Worm (Caenorhabditis elegans) whole organism, L2 larva: ENCODE data around the gene irld-11.

Experiments used
- C34F6.9 ChIP-seq: fragments of 150-350 bp; optimal IDR thresholded peaks from 2 replicates; lab custom pipeline; 2014; ENCODE audit warnings: missing biosample characterization, missing genetic modification characterization
- blmp-1 ChIP-seq: sonication (generic microtip); optimal IDR thresholded peaks from 2 replicates; lab custom pipeline; 2017; ENCODE audit warnings: missing genetic modification characterization, mild to moderate bottlenecking, missing compliant biosample characterization, antibody characterized with exemption, moderate library complexity; ENCODE audit not compliant: insufficient read depth
- nhr-11 ChIP-seq: fragments of 150-350 bp; optimal IDR thresholded peaks from 2 replicates; lab custom pipeline; 2014; ENCODE audit warnings: missing biosample characterization, missing genetic modification characterization
- nhr-237 ChIP-seq: fragments of 150-350 bp; optimal IDR thresholded peaks from 2 replicates; lab custom pipeline; 2014; ENCODE audit warnings: missing biosample characterization, missing genetic modification characterization
- nhr-25 ChIP-seq: fragments of 150-350 bp; sonication (generic microtip); optimal IDR thresholded peaks from 3 replicates; lab custom pipeline; 2014; ENCODE audit warnings: missing biosample characterization, missing genetic modification characterization
- nhr-77 ChIP-seq: fragments of 150-350 bp; optimal IDR thresholded peaks from 2 replicates; lab custom pipeline; 2014; ENCODE audit warnings: missing biosample characterization, missing genetic modification characterization
- unc-62 ChIP-seq: fragments of 150-350 bp; optimal IDR thresholded peaks from 2 replicates; lab custom pipeline; 2014; ENCODE audit warnings: missing biosample characterization, missing genetic modification reagents, missing genetic modification characterization

- no peak for TF ChIP-seq C34F6.9
- no peak for TF ChIP-seq nhr-77 (tag; lab: Kevin White, UChicago)
- no peak for TF ChIP-seq unc-62
- TF ChIP-seq nhr-237 = no peak
- no peak for TF ChIP-seq nhr-25 (tag; lab: Kevin White, UChicago)
- TF ChIP-seq blmp-1 (tag; lab: Kevin White, UChicago) = no peak
- no peak for TF ChIP-seq nhr-11 (tag; lab: Kevin White, UChicago)
Observed at ce11 chrV:1640008-1640407, 14.9 kb upstream of the irld-11 start, which contains the start of gene str-221.
